Worm (Caenorhabditis elegans) whole organism, L4 larva: ENCODE data around the gene zer-1.

Experiments used
- D1046.2 ChIP-seq: fragments of 200-800 bp; sonication (Bioruptor generic); IDR thresholded peaks from 2 replicates; pipeline ENCODE4 v1.3.6; 2022; ENCODE audit warnings: missing genetic modification characterization, missing compliant biosample characterization
- F26F4.8 ChIP-seq: fragments of 200-800 bp; sonication (Bioruptor generic); conservative IDR thresholded peaks from 2 replicates; pipeline ENCODE4 v1.3.6; 2022; ENCODE audit warnings: missing genetic modification characterization, missing compliant biosample characterization
- F49E8.2 ChIP-seq: sonication (generic microtip); optimal IDR thresholded peaks from 2 replicates; lab custom pipeline; 2016; ENCODE audit warnings: missing compliant biosample characterization, mild to moderate bottlenecking, missing genetic modification characterization, borderline replicate concordance
- T20F7.1 ChIP-seq: fragments of 200-800 bp; sonication (Bioruptor generic); optimal IDR thresholded peaks from 2 replicates; lab custom pipeline; 2018; ENCODE audit warnings: mild to moderate bottlenecking, missing genetic modification characterization, missing compliant biosample characterization
- Y105C5A.15 ChIP-seq: fragments of 200-800 bp; sonication (Bioruptor generic); IDR thresholded peaks from 2 replicates; pipeline ENCODE4 v1.3.6; 2022; ENCODE audit warnings: missing genetic modification characterization, missing compliant biosample characterization
- aly-2 ChIP-seq: sonication (generic microtip); optimal IDR thresholded peaks from 2 replicates; lab custom pipeline; 2018; ENCODE audit warnings: missing biosample characterization, missing genetic modification characterization
- arid-1 ChIP-seq: fragments of 200-800 bp; sonication (Bioruptor generic); conservative IDR thresholded peaks from 2 replicates; pipeline ENCODE4 v1.3.6; 2022; ENCODE audit warnings: missing genetic modification reagents, missing genetic modification characterization, missing compliant biosample characterization
- daf-16 ChIP-seq, 3 experiments: sonication (generic microtip); optimal IDR thresholded peaks; 2 replicates each; lab custom pipeline; 2016 to 2017; ENCODE audit warnings: missing genetic modification characterization in 3 of 3, missing genetic modification reagents in 3 of 3, mild to moderate bottlenecking in 2 of 3, missing compliant biosample characterization in 2 of 3, missing biosample characterization in 1 of 3, moderate library complexity in 1 of 3
- dmd-6 ChIP-seq: fragments of 200-800 bp; sonication (Bioruptor generic); IDR thresholded peaks from 2 replicates; pipeline ENCODE4 v1.3.6; 2022; ENCODE audit warnings: missing genetic modification reagents, missing genetic modification characterization, missing compliant biosample characterization
- dmd-9 ChIP-seq: fragments of 200-800 bp; sonication (Bioruptor generic); IDR thresholded peaks from 2 replicates; pipeline ENCODE4 v1.3.6; 2022; ENCODE audit warnings: missing genetic modification reagents, missing genetic modification characterization, missing compliant biosample characterization
- dve-1 ChIP-seq: sonication (generic microtip); optimal IDR thresholded peaks from 2 replicates; lab custom pipeline; 2017; ENCODE audit warnings: antibody characterized with exemption, mild to moderate bottlenecking, missing genetic modification characterization, missing compliant biosample characterization; ENCODE audit not compliant: insufficient read depth
- hlh-11 ChIP-seq: fragments of 200-800 bp; sonication (Bioruptor generic); optimal IDR thresholded peaks from 2 replicates; lab custom pipeline; 2018; ENCODE audit warnings: mild to moderate bottlenecking, missing genetic modification characterization, missing compliant biosample characterization
- hlh-30 ChIP-seq: sonication (generic microtip); optimal IDR thresholded peaks from 2 replicates; lab custom pipeline; 2017; ENCODE audit warnings: antibody characterized with exemption, mild to moderate bottlenecking, missing genetic modification characterization, missing compliant biosample characterization; ENCODE audit not compliant: insufficient read depth
- lin-38 ChIP-seq: fragments of 200-800 bp; sonication (Bioruptor generic); IDR thresholded peaks from 2 replicates; pipeline ENCODE4 v1.3.6; 2022; ENCODE audit warnings: missing genetic modification reagents, missing genetic modification characterization, missing compliant biosample characterization
- lir-3 ChIP-seq: sonication (generic microtip); optimal IDR thresholded peaks from 2 replicates; lab custom pipeline; 2016; ENCODE audit warnings: mild to moderate bottlenecking, missing genetic modification characterization, missing compliant biosample characterization
- lsy-2 ChIP-seq, 2 experiments: fragments of 150-350 bp in 1 of 2; sonication (generic microtip) in 1 of 2; optimal IDR thresholded peaks; 2 replicates each; lab custom pipeline; 2014 to 2017; ENCODE audit warnings: missing biosample characterization in 2 of 2, missing genetic modification characterization in 2 of 2
- mdt-29 ChIP-seq: fragments of 200-800 bp; sonication (Bioruptor generic); IDR thresholded peaks from 2 replicates; pipeline ENCODE4 v1.3.6; 2022; ENCODE audit warnings: missing genetic modification reagents, missing genetic modification characterization, missing compliant biosample characterization
- mxl-2 ChIP-seq: fragments of 200-800 bp; sonication (Bioruptor generic); conservative IDR thresholded peaks from 2 replicates; pipeline ENCODE4 v1.3.6; 2022; ENCODE audit warnings: missing genetic modification reagents, missing genetic modification characterization, missing compliant biosample characterization
- nhr-10 ChIP-seq: fragments of 150-350 bp; optimal IDR thresholded peaks from 2 replicates; lab custom pipeline; 2014; ENCODE audit warnings: missing biosample characterization, missing genetic modification characterization
- nhr-11 ChIP-seq: fragments of 150-350 bp; optimal IDR thresholded peaks from 2 replicates; lab custom pipeline; 2014; ENCODE audit warnings: missing biosample characterization, missing genetic modification characterization
- nhr-28 ChIP-seq: fragments of 150-350 bp; optimal IDR thresholded peaks from 2 replicates; lab custom pipeline; 2014; ENCODE audit warnings: missing biosample characterization, missing genetic modification characterization
- nhr-42 ChIP-seq: fragments of 200-800 bp; sonication (Bioruptor generic); IDR thresholded peaks from 2 replicates; pipeline ENCODE4 v1.3.6; 2022; ENCODE audit warnings: missing genetic modification characterization, missing compliant biosample characterization
- nhr-48 ChIP-seq: sonication (generic microtip); optimal IDR thresholded peaks from 2 replicates; lab custom pipeline; 2016; ENCODE audit warnings: mild to moderate bottlenecking, missing genetic modification characterization, missing compliant biosample characterization
- nhr-77 ChIP-seq: fragments of 150-350 bp; optimal IDR thresholded peaks from 2 replicates; lab custom pipeline; 2014; ENCODE audit warnings: missing biosample characterization, missing genetic modification characterization
- php-3 ChIP-seq: fragments of 200-800 bp; sonication (Bioruptor generic); IDR thresholded peaks from 2 replicates; pipeline ENCODE4 v1.3.6; 2022; ENCODE audit warnings: missing genetic modification reagents, missing genetic modification characterization, missing compliant biosample characterization
- pqm-1 ChIP-seq: sonication (generic microtip); optimal IDR thresholded peaks from 2 replicates; lab custom pipeline; 2017; ENCODE audit warnings: missing biosample characterization, missing genetic modification characterization
- saeg-2 ChIP-seq: fragments of 200-800 bp; sonication (Bioruptor generic); IDR thresholded peaks from 2 replicates; pipeline ENCODE4 v1.3.6; 2022; ENCODE audit warnings: missing genetic modification reagents, missing genetic modification characterization, missing compliant biosample characterization
- set-16 ChIP-seq: fragments of 200-800 bp; sonication (Bioruptor generic); IDR thresholded peaks from 2 replicates; pipeline ENCODE4 v1.3.6; 2022; ENCODE audit warnings: missing genetic modification reagents, missing genetic modification characterization, missing compliant biosample characterization
- snpc-1.2 ChIP-seq: fragments of 200-800 bp; sonication (Bioruptor generic); IDR thresholded peaks from 2 replicates; pipeline ENCODE4 v1.3.6; 2022; ENCODE audit warnings: missing genetic modification reagents, missing genetic modification characterization, missing compliant biosample characterization
- unc-130 ChIP-seq: sonication (generic microtip); optimal IDR thresholded peaks from 2 replicates; lab custom pipeline; 2016; ENCODE audit warnings: missing genetic modification reagents, missing genetic modification characterization, missing compliant biosample characterization
- unc-62 ChIP-seq, 3 experiments: fragments of 150-350 bp in 1 of 3; sonication (generic microtip); optimal IDR thresholded peaks in 2 of 3; peaks in 1 of 3; 1 replicate in 1 of 3; 2 replicates in 2 of 3; lab custom pipeline; 2014 to 2017; ENCODE audit warnings: missing biosample characterization in 3 of 3, missing genetic modification characterization in 3 of 3, missing genetic modification reagents in 3 of 3, missing genotype in 1 of 3
- zag-1 ChIP-seq: fragments of 150-350 bp; optimal IDR thresholded peaks from 2 replicates; lab custom pipeline; 2014; ENCODE audit warnings: missing biosample characterization, missing genetic modification characterization
- ztf-11 ChIP-seq: fragments of 150-350 bp; optimal IDR thresholded peaks from 2 replicates; lab custom pipeline; 2014; ENCODE audit warnings: missing biosample characterization, missing genetic modification characterization

zer-1 gene

DNA sequence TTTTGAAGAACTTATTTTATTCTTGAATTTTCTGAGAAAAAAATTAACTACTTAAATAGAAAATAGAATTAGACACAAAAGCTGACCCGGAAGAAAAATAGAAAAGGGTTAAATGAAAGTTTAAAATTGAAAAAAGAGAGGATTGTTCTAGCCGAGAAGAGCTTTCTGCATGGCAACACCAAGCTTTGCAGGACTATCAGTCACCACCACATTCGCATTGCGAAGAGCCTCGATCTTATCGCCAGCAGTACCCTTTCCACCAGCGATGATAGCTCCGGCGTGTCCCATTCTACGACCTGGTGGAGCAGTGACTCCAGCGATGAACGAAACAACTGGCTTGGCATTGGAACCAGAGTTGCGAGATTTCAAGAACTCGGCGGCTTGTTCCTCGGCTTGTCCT, 13.5 kb upstream of the zer-1 start:
- no peak for TF ChIP-seq aly-2 (tag; lab: Kevin White, UChicago)
- no peak for TF ChIP-seq F49E8.2 (tag; lab: Kevin White, UChicago)
- 0 out of 2 replicates have a peak, but pooled peaks have one; percentile 26 for TF ChIP-seq arid-1
- 0 out of 2 replicates have a peak, but pooled peaks have one; percentile 14 for TF ChIP-seq mdt-29 (GFP tag; lab: Robert Waterston, UW)
- no peak for TF ChIP-seq dmd-9
- no peak for TF ChIP-seq D1046.2 (GFP tag; lab: Robert Waterston, UW)
- TF ChIP-seq lin-38 (GFP tag; lab: Robert Waterston, UW), result peak; percentile 61
- TF ChIP-seq F26F4.8 (GFP tag; lab: Robert Waterston, UW), result 0 out of 2 replicates have a peak, but pooled peaks have one; percentile 19
- 0 out of 2 replicates have a peak, but pooled peaks have one; percentile 37 for TF ChIP-seq Y105C5A.15 (GFP tag; lab: Robert Waterston, UW)
- peak; percentile 31; the same call in 1 of the 2 replicates for TF ChIP-seq set-16 (GFP tag; lab: Robert Waterston, UW)

DNA sequence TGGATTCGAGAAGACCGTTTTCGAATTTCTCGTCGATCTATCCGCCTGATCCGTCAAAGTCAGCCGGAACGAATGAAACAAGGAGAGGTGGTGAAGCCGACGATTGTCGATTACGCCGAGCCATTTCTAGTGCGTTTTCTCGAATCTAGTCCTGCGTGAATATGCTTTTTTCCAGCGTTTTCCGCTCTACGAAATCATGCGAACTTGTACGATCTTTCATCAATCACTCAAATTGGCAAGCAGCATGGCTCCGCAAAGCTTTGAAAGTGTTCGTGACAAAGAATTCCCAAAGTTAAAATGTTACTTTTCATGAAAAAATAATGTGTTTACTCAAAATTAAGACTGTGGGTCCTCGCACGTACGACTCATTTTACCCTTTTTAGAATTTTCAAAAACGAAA, 10.3 kb upstream of the zer-1 start:
- TF ChIP-seq unc-62 (GFP tag; optimal IDR thresholded peaks at IDR 0.05 in 1 of 2; lab: Kevin White, UChicago) (peak in 1 of 2 experiments; percentile 98), unc-62 (tag; optimal IDR thresholded peaks at IDR 0.05; lab: Kevin White, UChicago) (no peak), mxl-2 (GFP tag; lab: Robert Waterston, UW) (no peak)

DNA sequence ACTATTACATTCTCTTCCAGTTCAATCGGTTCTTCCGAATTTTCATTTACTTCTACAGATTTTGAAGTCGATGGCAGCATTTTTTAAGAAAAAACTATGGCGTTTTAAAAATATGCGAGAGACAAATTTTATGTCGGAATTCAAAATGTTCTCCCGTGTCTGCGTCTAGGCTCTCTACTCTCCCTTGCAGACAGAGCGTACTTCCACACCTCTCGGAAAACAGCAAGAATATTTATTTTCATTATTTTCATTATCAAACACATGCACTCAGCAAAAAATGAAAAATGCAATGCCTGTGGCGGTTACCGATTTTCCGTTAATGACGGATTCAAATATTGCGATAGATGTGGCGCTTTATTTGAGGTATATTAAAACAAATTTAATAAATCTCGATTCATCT, 8.9 kb upstream of the zer-1 start, which contains the start of the genes ztf-18 and F23H11.2:
Gene ztf-18, minus strand, starts transcription at position 188 of the 400 bp plus-strand sequence.
Gene F23H11.2, plus strand, starts transcription at position 223 of the 400 bp plus-strand sequence.
- no peak for TF ChIP-seq daf-16 (GFP tag; optimal IDR thresholded peaks at IDR 0.05; lab: Kevin White, UChicago)
- peak; percentile 13 for TF ChIP-seq daf-16 (tag; optimal IDR thresholded peaks at IDR 0.05; lab: Kevin White, UChicago)
- TF ChIP-seq saeg-2 (GFP tag; lab: Robert Waterston, UW), result no peak
- no peak for TF ChIP-seq nhr-28 (tag; lab: Kevin White, UChicago)
- no peak for TF ChIP-seq ztf-11 (tag; lab: Kevin White, UChicago)
- no peak for TF ChIP-seq zag-1 (tag; lab: Kevin White, UChicago)
- no peak for TF ChIP-seq lir-3 (tag; lab: Kevin White, UChicago)

DNA sequence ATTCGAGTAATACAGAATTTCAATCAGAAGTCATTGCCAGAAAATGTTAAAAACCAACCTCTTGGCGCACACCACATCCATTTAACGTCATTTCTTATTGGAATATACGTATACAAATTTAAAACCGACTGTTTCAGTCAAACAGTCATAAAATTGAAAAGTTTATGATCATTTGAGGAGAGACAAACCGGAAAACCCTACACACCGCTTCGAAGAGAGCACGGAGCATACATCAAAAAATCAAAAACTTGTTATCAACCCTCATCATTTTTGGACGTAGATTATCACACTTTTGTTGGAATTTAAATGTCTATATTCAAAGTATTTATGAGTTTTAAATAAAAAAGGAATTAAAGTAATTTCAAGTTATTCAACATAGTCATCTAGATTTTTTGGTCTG, 4.4 kb upstream of the zer-1 start, which contains the start of gene T24C4.10:
Gene T24C4.10, minus strand, starts transcription at position 230 of the 400 bp plus-strand sequence.
- peak; percentile 87 for TF ChIP-seq pqm-1 (tag; lab: Kevin White, UChicago)
- TF ChIP-seq dve-1 (tag; lab: Kevin White, UChicago), result peak; percentile 36
- no peak for TF ChIP-seq snpc-1.2 (GFP tag; lab: Robert Waterston, UW)
- no peak for TF ChIP-seq nhr-11 (tag; lab: Kevin White, UChicago)
- no peak for TF ChIP-seq nhr-10
- peak; percentile 45 for TF ChIP-seq nhr-28 (tag; lab: Kevin White, UChicago)
- peak; percentile 35 for TF ChIP-seq hlh-11 (tag; lab: Kevin White, UChicago)
- TF ChIP-seq unc-130 (GFP tag; lab: Kevin White, UChicago), result no peak
- TF ChIP-seq nhr-77 (tag; lab: Kevin White, UChicago), result peak; percentile 36
- peak; percentile 61; the same call in 1 of the 2 replicates for TF ChIP-seq php-3
- no peak for TF ChIP-seq daf-16 (GFP tag; optimal IDR thresholded peaks at IDR 0.05; lab: Kevin White, UChicago)
- peak; percentile 45 for TF ChIP-seq daf-16 (tag; optimal IDR thresholded peaks at IDR 0.05; lab: Kevin White, UChicago)
- TF ChIP-seq dmd-6 (GFP tag; lab: Robert Waterston, UW), result peak; percentile 45; the same call in 1 of the 2 replicates

DNA sequence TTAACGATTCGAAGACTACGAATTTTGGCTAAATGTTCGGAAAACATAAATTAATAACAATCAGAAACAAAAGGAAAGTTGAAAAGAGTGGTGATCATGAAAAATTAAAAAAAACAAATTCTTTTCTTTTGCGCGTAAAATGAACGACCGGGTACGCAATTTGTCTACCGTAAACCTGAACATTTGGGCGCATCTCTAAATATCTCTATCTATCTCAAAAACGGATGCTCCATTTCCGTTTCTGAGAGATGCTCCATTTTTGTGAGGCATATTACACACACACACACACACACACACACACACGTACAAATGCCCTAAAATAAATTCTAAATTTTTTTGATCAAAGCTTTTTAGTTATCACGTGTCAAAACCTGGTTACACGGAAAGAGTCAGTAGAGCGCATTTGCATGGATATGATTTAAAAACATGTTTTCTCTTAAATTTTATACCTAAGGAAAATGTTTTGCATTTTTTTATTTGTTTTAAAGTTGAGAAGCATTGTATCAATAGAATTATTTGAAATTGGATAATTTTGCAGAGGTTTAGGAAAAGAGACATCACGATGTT, 2.5 kb upstream of the zer-1 start:
- TF ChIP-seq nhr-42 (GFP tag; lab: Robert Waterston, UW) (no peak), nhr-48 (tag; lab: Kevin White, UChicago) (no peak), lsy-2 (tag; optimal IDR thresholded peaks at IDR 0.05; lab: Kevin White, UChicago) (peak in 1 of 2 experiments; percentile 52), lin-38 (GFP tag; lab: Robert Waterston, UW) (peak; percentile 44), daf-16 (GFP tag; optimal IDR thresholded peaks at IDR 0.05; lab: Kevin White, UChicago) (no peak), daf-16 (tag; optimal IDR thresholded peaks at IDR 0.05; lab: Kevin White, UChicago) (peak; percentile 26), T20F7.1 (GFP tag; lab: Kevin White, UChicago) (peak; percentile 23), hlh-30 (tag; lab: Kevin White, UChicago) (peak; percentile 50)
